Fruit fly (Drosophila melanogaster): ENCODE results near the gene CG5194.

CG5194 gene

DNA sequence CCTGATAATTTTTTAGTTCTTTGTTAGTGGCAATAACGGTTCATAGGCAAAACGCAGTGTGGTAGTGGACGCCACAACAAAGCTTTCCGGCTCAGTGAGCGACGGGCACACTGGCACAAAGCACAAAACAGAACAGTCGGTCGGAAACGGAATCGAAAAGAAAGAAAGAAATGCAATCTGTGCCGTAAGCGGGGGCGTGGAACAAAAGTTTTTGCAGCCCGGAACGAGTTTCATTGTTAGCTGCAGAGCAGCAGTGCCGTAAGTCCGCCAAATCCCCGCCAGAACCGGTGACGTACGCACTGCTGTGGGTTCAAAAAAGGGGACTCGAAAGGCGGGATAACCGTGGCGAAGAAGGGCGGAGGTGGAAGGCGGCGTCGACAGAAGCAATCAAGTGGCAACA lies 41.2 kb downstream of the CG5194 start, which contains the start of gene CG5026 (continued):
- TF ChIP-seq CG4282 (GFP tag; optimal IDR thresholded peaks at IDR 0.05) (no peak), Kr (GFP tag; optimal IDR thresholded peaks at IDR 0.05) (no peak), gem (tag; optimal IDR thresholded peaks at IDR 0.05) (no peak), unc-4 (GFP tag; IDR thresholded peaks at IDR 0.05; ENCODE audit: partially characterized antibody) (no peak), sisA (GFP tag; IDR thresholded peaks at IDR 0.05) (no peak), Camta (GFP tag; optimal IDR thresholded peaks at IDR 0.05) (no peak), ase (GFP tag; IDR thresholded peaks at IDR 0.05) (no peak), tx (GFP tag; optimal IDR thresholded peaks at IDR 0.05) (no peak), disco-r (GFP tag; optimal IDR thresholded peaks at IDR 0.05) (no peak), toy (GFP tag; IDR thresholded peaks at IDR 0.05) (no peak), cad (GFP tag; optimal IDR thresholded peaks at IDR 0.05) (no peak), sug (tag; optimal IDR thresholded peaks at IDR 0.05) (peak; percentile 44), ssp (GFP tag; IDR thresholded peaks at IDR 0.05) (no peak), Myb (GFP tag; optimal IDR thresholded peaks at IDR 0.05) (peak; percentile 81), CG3847 (GFP tag; IDR thresholded peaks at IDR 0.05) (no peak), CG10267 (tag; optimal IDR thresholded peaks at IDR 0.05) (no peak), tio (GFP tag; optimal IDR thresholded peaks at IDR 0.05) (no peak), Bdp1 (GFP tag; optimal IDR thresholded peaks at IDR 0.05) (no peak), NfI (GFP tag; optimal IDR thresholded peaks at IDR 0.05) (no peak), CG4404 (GFP tag; IDR thresholded peaks at IDR 0.05) (no peak), Ets65A (GFP tag) (peak; percentile 87), lab (GFP tag; optimal IDR thresholded peaks at IDR 0.05) (no peak), CG6683 (GFP tag; optimal IDR thresholded peaks at IDR 0.05) (no peak), ara (GFP tag; IDR thresholded peaks at IDR 0.05) (no peak), CG18262 (tag; optimal IDR thresholded peaks at IDR 0.05) (no peak), CG4707 (GFP tag; optimal IDR thresholded peaks at IDR 0.05) (no peak), BtbVII (GFP tag; optimal IDR thresholded peaks at IDR 0.05) (no peak), CG13287 (GFP tag; IDR thresholded peaks at IDR 0.05; ENCODE audit: partially characterized antibody) (peak; percentile 53), seq (GFP tag; IDR thresholded peaks at IDR 0.05) (no peak), Dll (GFP tag; IDR thresholded peaks at IDR 0.05; ENCODE audit: partially characterized antibody) (peak; percentile 37; the same call in 1 of the 4 replicates), CG4730 (GFP tag; IDR thresholded peaks at IDR 0.05) (no peak), Nf-YC (tag; optimal IDR thresholded peaks at IDR 0.05) (no peak), schlank (tag; optimal IDR thresholded peaks at IDR 0.05) (no peak), Eip74EF (GFP tag; optimal IDR thresholded peaks at IDR 0.05) (no peak), HLH3B (GFP tag; IDR thresholded peaks at IDR 0.05) (no peak), CG12942 (GFP tag; optimal IDR thresholded peaks at IDR 0.05) (no peak), trem (tag; optimal IDR thresholded peaks at IDR 0.05) (peak; percentile 2), CG8388 (GFP tag; optimal IDR thresholded peaks at IDR 0.05) (no peak), NC2β (GFP tag; optimal IDR thresholded peaks at IDR 0.05) (peak; percentile 11), CG9932 (GFP tag; IDR thresholded peaks at IDR 0.05) (no peak), bab2 (GFP tag; optimal IDR thresholded peaks at IDR 0.05) (no peak), mirr (GFP tag; optimal IDR thresholded peaks at IDR 0.05) (no peak), crol (GFP tag; IDR thresholded peaks at IDR 0.05) (peak; percentile 63; the same call in 1 of the 2 replicates), CG42726 (GFP tag; IDR thresholded peaks at IDR 0.05; ENCODE audit: partially characterized antibody) (no peak), CG2712 (tag; optimal IDR thresholded peaks at IDR 0.05) (no peak), Asciz (GFP tag; optimal IDR thresholded peaks at IDR 0.05) (no peak), Atf6 (GFP tag; IDR thresholded peaks at IDR 0.05) (no peak), Ada2b (GFP tag; IDR thresholded peaks at IDR 0.05) (no peak), ftz-f1 (GFP tag; optimal IDR thresholded peaks at IDR 0.05) (no peak), mam (GFP tag; optimal IDR thresholded peaks at IDR 0.05) (no peak), Fer1 (GFP tag; optimal IDR thresholded peaks at IDR 0.05) (peak; percentile 41), E2f1 (GFP tag; IDR thresholded peaks at IDR 0.05) (no peak)

Measured in whole organism, embryonic.